Worm (Caenorhabditis elegans): ENCODE results near the gene ugt-44.

Gene ugt-44

ce11 chrIV:10481695-10482094 lies 12.2 kb downstream of the ugt-44 start, which contains the start of gene egl-21 (continued):
- TF ChIP-seq nhr-11 (tag; optimal IDR thresholded peaks at IDR 0.05): peak; percentile 48
- peak; percentile 17 for TF ChIP-seq ceh-28 (tag; optimal IDR thresholded peaks at IDR 0.05)
- no peak for TF ChIP-seq T26A8.4 (GFP tag; IDR thresholded peaks at IDR 0.05)
- no peak for TF ChIP-seq F49E8.2 (tag; optimal IDR thresholded peaks at IDR 0.05; ENCODE audit: borderline replicate concordance)
- TF ChIP-seq ceh-32 (tag; optimal IDR thresholded peaks at IDR 0.05; ENCODE audit: poor library complexity): no peak
- peak; percentile 93 for TF ChIP-seq fkh-10 (GFP tag; optimal IDR thresholded peaks at IDR 0.05)
- TF ChIP-seq gei-8 (GFP tag; optimal IDR thresholded peaks at IDR 0.05): no peak
- TF ChIP-seq nhr-102 (tag; optimal IDR thresholded peaks at IDR 0.05): no peak
- TF ChIP-seq egl-27 (tag; optimal IDR thresholded peaks at IDR 0.05): no peak
- TF ChIP-seq mep-1 (tag; optimal IDR thresholded peaks at IDR 0.05): peak; percentile 48
- TF ChIP-seq unc-62 (GFP tag; optimal IDR thresholded peaks at IDR 0.05 in 1 of 2): peak in 1 of 2 experiments; percentile 6
- no peak for TF ChIP-seq unc-62 (tag; optimal IDR thresholded peaks at IDR 0.05)
- TF ChIP-seq pqm-1 (tag; optimal IDR thresholded peaks at IDR 0.05): no peak
- no peak for TF ChIP-seq vab-7 (GFP tag; IDR thresholded peaks at IDR 0.05)
- no peak for TF ChIP-seq F26F4.8 (GFP tag; conservative IDR thresholded peaks at IDR 0.05)
- TF ChIP-seq aha-1 (tag): peak; percentile 93
- TF ChIP-seq dpl-1 (GFP tag; optimal IDR thresholded peaks at IDR 0.05): peak; percentile 6
- no peak for TF ChIP-seq spr-1 (tag; optimal IDR thresholded peaks at IDR 0.05)
- TF ChIP-seq madf-5 (GFP tag; IDR thresholded peaks at IDR 0.05): no peak
- TF ChIP-seq F37D6.2 (tag; optimal IDR thresholded peaks at IDR 0.05): peak; percentile 63
- TF ChIP-seq spr-3 (GFP tag; optimal IDR thresholded peaks at IDR 0.05): no peak
- peak; percentile 69 for TF ChIP-seq egl-43 (GFP tag; IDR thresholded peaks at IDR 0.05)
- no peak for TF ChIP-seq nhr-6 (tag; optimal IDR thresholded peaks at IDR 0.05)
- TF ChIP-seq set-16 (GFP tag; IDR thresholded peaks at IDR 0.05): peak; percentile 50; the same call in 1 of the 2 replicates

DNA sequence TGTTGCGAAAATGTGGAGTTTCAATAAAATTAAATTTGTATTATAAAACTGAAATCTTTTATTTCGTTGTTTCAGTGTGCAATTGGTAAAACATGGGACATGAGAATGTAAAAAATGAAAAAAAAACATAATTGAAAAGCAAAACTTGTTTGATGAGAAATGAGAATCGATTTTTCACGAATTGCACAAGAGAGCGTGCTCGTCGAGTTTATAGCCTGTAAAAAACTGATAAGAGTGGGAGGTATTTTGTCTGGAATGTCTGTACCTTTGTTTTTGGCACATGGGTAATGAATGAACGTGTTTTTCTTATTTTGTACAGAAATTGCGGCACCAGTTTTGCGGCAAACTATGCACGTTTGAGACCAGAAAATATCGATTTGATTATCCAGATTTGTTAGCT lies 13.0 kb downstream of the ugt-44 start:
- peak; percentile 26 for TF ChIP-seq pqm-1 (tag; optimal IDR thresholded peaks at IDR 0.05)
- no peak for TF ChIP-seq unc-39 (tag; optimal IDR thresholded peaks at IDR 0.05)
- TF ChIP-seq hlh-30 (tag; optimal IDR thresholded peaks at IDR 0.05; ENCODE audit: insufficient read depth): peak; percentile 22
- TF ChIP-seq mep-1 (tag; optimal IDR thresholded peaks at IDR 0.05): no peak
- 0 out of 2 replicates have a peak, but pooled peaks have one; percentile 9 for TF ChIP-seq dmd-6 (GFP tag; IDR thresholded peaks at IDR 0.05)
- TF ChIP-seq nhr-28 (tag; optimal IDR thresholded peaks at IDR 0.05): peak; percentile 26
- TF ChIP-seq daf-16 (GFP tag; optimal IDR thresholded peaks at IDR 0.05): no peak
- peak; percentile 47 for TF ChIP-seq daf-16 (tag; optimal IDR thresholded peaks at IDR 0.05)
- TF ChIP-seq mdl-1 (tag; optimal IDR thresholded peaks at IDR 0.05): peak in 1 of 2 experiments; percentile 7
- no peak for TF ChIP-seq ztf-7 (tag; optimal IDR thresholded peaks at IDR 0.05)

ce11 chrIV:10483607-10484117 lies 14.1 kb downstream of the ugt-44 start, which contains the start of the genes F01D4.5 and ced-5:
Gene F01D4.5 (minus strand): TSS chrIV:10483657.
Gene ced-5 (plus strand): TSS chrIV:10484110.
- TF ChIP-seq nhr-111 (GFP tag; optimal IDR thresholded peaks at IDR 0.05): no peak
- TF ChIP-seq hif-1 (tag; optimal IDR thresholded peaks at IDR 0.05): peak in 1 of 2 experiments; percentile 90
- TF ChIP-seq sdz-12 (GFP tag; optimal IDR thresholded peaks at IDR 0.05): no peak
- TF ChIP-seq snpc-1.2 (GFP tag; IDR thresholded peaks at IDR 0.05): 0 out of 2 replicates have a peak, but pooled peaks have one; percentile 59
- no peak for TF ChIP-seq mdl-1 (tag; optimal IDR thresholded peaks at IDR 0.05)
- no peak for TF ChIP-seq gei-8 (GFP tag; optimal IDR thresholded peaks at IDR 0.05)
- no peak for TF ChIP-seq jun-1 (tag; optimal IDR thresholded peaks at IDR 0.05)
- no peak for TF ChIP-seq egl-27 (tag; optimal IDR thresholded peaks at IDR 0.05)
- no peak for TF ChIP-seq snpc-4 (tag; optimal IDR thresholded peaks at IDR 0.05)
- TF ChIP-seq mxl-3 (GFP tag; optimal IDR thresholded peaks at IDR 0.05): peak; percentile 30
- TF ChIP-seq daf-8 (GFP tag; IDR thresholded peaks at IDR 0.05): no peak
- TF ChIP-seq ztf-7 (tag; optimal IDR thresholded peaks at IDR 0.05): peak; percentile 65
- TF ChIP-seq T26A8.4 (GFP tag; IDR thresholded peaks at IDR 0.05): peak; percentile 21; the same call in 1 of the 2 replicates
- TF ChIP-seq duxl-1 (tag; optimal IDR thresholded peaks at IDR 0.05; ENCODE audit: poor library complexity): peak; percentile 90
- TF ChIP-seq mep-1 (tag; optimal IDR thresholded peaks at IDR 0.05): peak; percentile 71
- TF ChIP-seq nhr-237 (tag; optimal IDR thresholded peaks at IDR 0.05): no peak
- no peak for TF ChIP-seq nhr-77 (tag; optimal IDR thresholded peaks at IDR 0.05)
- TF ChIP-seq dmd-9 (GFP tag; IDR thresholded peaks at IDR 0.05): peak; percentile 91
- peak; percentile 89 for TF ChIP-seq dve-1 (tag; optimal IDR thresholded peaks at IDR 0.05; ENCODE audit: insufficient read depth)
- no peak for TF ChIP-seq D1046.2 (GFP tag; IDR thresholded peaks at IDR 0.05)
- no peak for TF ChIP-seq php-3 (GFP tag; IDR thresholded peaks at IDR 0.05)
- no peak for TF ChIP-seq F44E2.7 (GFP tag; IDR thresholded peaks at IDR 0.05)
- no peak for TF ChIP-seq zip-2 (tag; optimal IDR thresholded peaks at IDR 0.05)

All from whole organism, L4 larva.